Fruit fly (Drosophila melanogaster): ENCODE data around the gene CG11373.

Gene CG11373

dm6 chr3R:5998235-5998666 lies 37.5 kb upstream of the CG11373 start (continued):
- TF ChIP-seq kay (GFP tag; optimal IDR thresholded peaks at IDR 0.05): no peak
- TF ChIP-seq tll (GFP tag; optimal IDR thresholded peaks at IDR 0.05): no peak
- peak; percentile 15; the same call in 1 of the 2 replicates for TF ChIP-seq CG14441 (GFP tag; IDR thresholded peaks at IDR 0.05)
- TF ChIP-seq CG9932 (GFP tag; IDR thresholded peaks at IDR 0.05): no peak
- no peak for TF ChIP-seq chn (GFP tag; optimal IDR thresholded peaks at IDR 0.05)
- TF ChIP-seq ken (GFP tag; IDR thresholded peaks at IDR 0.05): no peak
- TF ChIP-seq tgo (GFP tag; IDR thresholded peaks at IDR 0.05): peak; percentile 39; the same call in 2 of the 3 replicates
- no peak for TF ChIP-seq onecut (GFP tag; IDR thresholded peaks at IDR 0.05)
- peak; percentile 70 for TF ChIP-seq row (GFP tag; IDR thresholded peaks at IDR 0.05)
- TF ChIP-seq her (GFP tag; optimal IDR thresholded peaks at IDR 0.05): no peak
- no peak for TF ChIP-seq Sin3A (optimal IDR thresholded peaks at IDR 0.05)
- TF ChIP-seq gro (GFP tag; optimal IDR thresholded peaks at IDR 0.05): no peak
- TF ChIP-seq sima (GFP tag; optimal IDR thresholded peaks at IDR 0.05): no peak
- TF ChIP-seq CG18764 (GFP tag; optimal IDR thresholded peaks at IDR 0.05): no peak
- no peak for TF ChIP-seq kah (GFP tag; optimal IDR thresholded peaks at IDR 0.05)
- peak; percentile 65 for TF ChIP-seq CG13424 (tag; optimal IDR thresholded peaks at IDR 0.05)
- TF ChIP-seq bbx (GFP tag; IDR thresholded peaks at IDR 0.05; ENCODE audit: partially characterized antibody): no peak
- no peak for TF ChIP-seq nerfin-2 (GFP tag; IDR thresholded peaks at IDR 0.05; ENCODE audit: partially characterized antibody)
- peak; percentile 15 for TF ChIP-seq odd (GFP tag; optimal IDR thresholded peaks at IDR 0.05)
- no peak for TF ChIP-seq MBD-R2 (GFP tag; IDR thresholded peaks at IDR 0.05)
- peak; percentile 40 for TF ChIP-seq CG10979 (tag; optimal IDR thresholded peaks at IDR 0.05)
- peak; percentile 56 for TF ChIP-seq tio (GFP tag; optimal IDR thresholded peaks at IDR 0.05)
- no peak for TF ChIP-seq ERR (GFP tag; optimal IDR thresholded peaks at IDR 0.05)
- TF ChIP-seq Hsf (GFP tag; optimal IDR thresholded peaks at IDR 0.05): peak; percentile 49
- peak; percentile 9 for TF ChIP-seq Lhr (GFP tag; optimal IDR thresholded peaks at IDR 0.05)
- no peak for TF ChIP-seq sna (GFP tag; IDR thresholded peaks at IDR 0.05; ENCODE audit: partially characterized antibody)
- TF ChIP-seq ATbp (GFP tag; optimal IDR thresholded peaks at IDR 0.05): peak; percentile 19
- peak; percentile 65 for TF ChIP-seq CG6689 (GFP tag; IDR thresholded peaks at IDR 0.05)
- no peak for TF ChIP-seq CG12299 (tag; optimal IDR thresholded peaks at IDR 0.05)
- no peak for TF ChIP-seq Dad (GFP tag; optimal IDR thresholded peaks at IDR 0.05)
- peak; percentile 66 for TF ChIP-seq CG9437 (GFP tag; optimal IDR thresholded peaks at IDR 0.05)
- peak; percentile 91 for TF ChIP-seq sens (GFP tag)
- no peak for TF ChIP-seq maf-S (GFP tag; optimal IDR thresholded peaks at IDR 0.05)
- no peak for TF ChIP-seq luna (GFP tag; optimal IDR thresholded peaks at IDR 0.05)
- TF ChIP-seq Dref (GFP tag; IDR thresholded peaks at IDR 0.05): no peak
- TF ChIP-seq CG9817 (tag; optimal IDR thresholded peaks at IDR 0.05): peak; percentile 10
- TF ChIP-seq Fer1 (GFP tag; optimal IDR thresholded peaks at IDR 0.05): peak; percentile 49
- peak; percentile 43 for TF ChIP-seq slp2 (GFP tag; optimal IDR thresholded peaks at IDR 0.05)
- peak; percentile 38 for TF ChIP-seq Hr3 (GFP tag; optimal IDR thresholded peaks at IDR 0.05)
- TF ChIP-seq CG12769 (tag; optimal IDR thresholded peaks at IDR 0.05): no peak
- TF ChIP-seq CG6175 (GFP tag; IDR thresholded peaks at IDR 0.05): no peak
- TF ChIP-seq CG6654 (GFP tag; optimal IDR thresholded peaks at IDR 0.05): no peak
- no peak for TF ChIP-seq CG17912 (GFP tag; optimal IDR thresholded peaks at IDR 0.05)
- no peak for TF ChIP-seq en (GFP tag; optimal IDR thresholded peaks at IDR 0.05)
- TF ChIP-seq CG4707 (GFP tag; optimal IDR thresholded peaks at IDR 0.05): no peak
- TF ChIP-seq CG8388 (GFP tag; optimal IDR thresholded peaks at IDR 0.05): peak; percentile 36
- peak; percentile 46 for TF ChIP-seq bcd (GFP tag; optimal IDR thresholded peaks at IDR 0.05)
- TF ChIP-seq chinmo (GFP tag; IDR thresholded peaks at IDR 0.05; ENCODE audit: partially characterized antibody): no peak
- TF ChIP-seq NC2β (GFP tag; optimal IDR thresholded peaks at IDR 0.05): peak; percentile 7
- TF ChIP-seq CG2889 (GFP tag; IDR thresholded peaks at IDR 0.05): no peak
- TF ChIP-seq E2f1 (GFP tag; IDR thresholded peaks at IDR 0.05): 0 out of 2 replicates have a peak, but pooled peaks have one; percentile 18
- no peak for TF ChIP-seq da (GFP tag; optimal IDR thresholded peaks at IDR 0.05)

Data from whole organism, embryonic.